Fruit fly (Drosophila melanogaster): ENCODE results near the gene bin.

dm6 chr3L:7001855-7002254, 11.4 kb downstream of the bin start:
- no peak for TF ChIP-seq psq (optimal IDR thresholded peaks at IDR 0.05)
- TF ChIP-seq usp (GFP tag; optimal IDR thresholded peaks at IDR 0.05), result no peak
